Worm (Caenorhabditis elegans): ENCODE measurements around the gene srh-139.

ce11 chrV:16443626-16444025, 40.2 kb upstream of the srh-139 start, which contains the start of gene srh-141:
- TF ChIP-seq mdl-1 (tag; optimal IDR thresholded peaks at IDR 0.05) = no peak
- no peak for TF ChIP-seq elt-2 (tag; optimal IDR thresholded peaks at IDR 0.05)
- TF ChIP-seq swsn-7 (tag; optimal IDR thresholded peaks at IDR 0.05) = no peak
- no peak for TF ChIP-seq sptf-1 (tag; optimal IDR thresholded peaks at IDR 0.05)
- TF ChIP-seq alr-1 (tag; optimal IDR thresholded peaks at IDR 0.05; ENCODE audit: borderline replicate concordance) = no peak
- TF ChIP-seq unc-62 (GFP tag; optimal IDR thresholded peaks at IDR 0.05) = no peak
- TF ChIP-seq egl-27 (tag; optimal IDR thresholded peaks at IDR 0.05) = no peak
- no peak for TF ChIP-seq nhr-90 (tag; optimal IDR thresholded peaks at IDR 0.05; ENCODE audit: poor library complexity)
- no peak for TF ChIP-seq nhr-28 (tag; optimal IDR thresholded peaks at IDR 0.05)
- TF ChIP-seq fkh-10 (GFP tag; optimal IDR thresholded peaks at IDR 0.05) = no peak
- no peak for TF ChIP-seq unc-86 (tag; optimal IDR thresholded peaks at IDR 0.05)
- no peak for TF ChIP-seq ceh-8 (GFP tag; optimal IDR thresholded peaks at IDR 0.05)

Measured in whole organism, L1 larva.